Worm (Caenorhabditis elegans) whole organism, early embryonic: Measurements from ENCODE around the gene C47G2.3.

ENCODE experiments used
- B0310.2 ChIP-seq: sonication (generic microtip); optimal IDR thresholded peaks from 2 replicates; lab custom pipeline; 2016; ENCODE audit warnings: mild to moderate bottlenecking, missing genetic modification characterization, missing compliant biosample characterization
- F13C5.2 ChIP-seq: sonication (generic microtip); optimal IDR thresholded peaks from 2 replicates; lab custom pipeline; 2017; ENCODE audit warnings: mild to moderate bottlenecking, missing genetic modification characterization, inconsistent platforms, missing compliant biosample characterization
- aly-1 ChIP-seq: sonication (generic microtip); optimal IDR thresholded peaks from 2 replicates; lab custom pipeline; 2016; ENCODE audit warnings: missing genetic modification characterization, missing compliant biosample characterization
- ama-1 ChIP-seq: fragments of 150-350 bp; optimal IDR thresholded peaks from 2 replicates; lab custom pipeline; 2014
- ceh-13 ChIP-seq: fragments of 200-800 bp; sonication (Bioruptor generic); optimal IDR thresholded peaks from 2 replicates; lab custom pipeline; 2018; ENCODE audit warnings: mild to moderate bottlenecking, missing genetic modification characterization, missing compliant biosample characterization
- ceh-36 ChIP-seq: sonication (generic microtip); optimal IDR thresholded peaks from 2 replicates; lab custom pipeline; 2016; ENCODE audit warnings: missing genetic modification characterization, inconsistent platforms, missing compliant biosample characterization
- ets-7 ChIP-seq: sonication (generic microtip); optimal IDR thresholded peaks from 2 replicates; lab custom pipeline; 2016; ENCODE audit warnings: missing genotype, missing genetic modification characterization, missing compliant biosample characterization
- flt-1 ChIP-seq: fragments of 200-800 bp; sonication (Bioruptor generic); IDR thresholded peaks from 2 replicates; pipeline ENCODE4 v1.3.6; 2022; ENCODE audit warnings: missing genetic modification characterization, missing compliant biosample characterization
- hmbx-1 ChIP-seq: sonication (generic microtip); optimal IDR thresholded peaks from 2 replicates; lab custom pipeline; 2016; ENCODE audit warnings: mild to moderate bottlenecking, missing genetic modification characterization, missing compliant biosample characterization
- hmg-4 ChIP-seq: fragments of 200-800 bp; sonication (Bioruptor generic); optimal IDR thresholded peaks from 2 replicates; lab custom pipeline; 2018; ENCODE audit warnings: mild to moderate bottlenecking, missing genetic modification characterization, missing compliant biosample characterization
- hnd-1 ChIP-seq: sonication (generic microtip); optimal IDR thresholded peaks from 2 replicates; lab custom pipeline; 2016; ENCODE audit warnings: missing genetic modification characterization, missing compliant biosample characterization
- pes-1 ChIP-seq: fragments of 200-800 bp; sonication (Bioruptor generic); IDR thresholded peaks from 2 replicates; pipeline ENCODE4 v1.3.6; 2022; ENCODE audit warnings: missing genetic modification reagents, missing genetic modification characterization, missing compliant biosample characterization
- scrt-1 ChIP-seq: fragments of 200-800 bp; sonication (Bioruptor generic); IDR thresholded peaks from 2 replicates; pipeline ENCODE4 v1.3.6; 2022; ENCODE audit warnings: missing genetic modification characterization, missing compliant biosample characterization
- sea-1 ChIP-seq: fragments of 200-800 bp; sonication (Bioruptor generic); conservative IDR thresholded peaks from 2 replicates; pipeline ENCODE4 v1.3.6; 2022; ENCODE audit warnings: missing genetic modification characterization, missing compliant biosample characterization
- tbx-11 ChIP-seq: fragments of 200-800 bp; sonication (Bioruptor generic); IDR thresholded peaks from 2 replicates; pipeline ENCODE4 v1.3.6; 2022; ENCODE audit warnings: missing genetic modification characterization, missing compliant biosample characterization
- tbx-37 ChIP-seq: fragments of 200-800 bp; sonication (Bioruptor generic); conservative IDR thresholded peaks from 2 replicates; pipeline ENCODE4 v1.3.6; 2022; ENCODE audit warnings: missing genetic modification reagents, missing genetic modification characterization, missing compliant biosample characterization
- tra-4 ChIP-seq: sonication (generic microtip); optimal IDR thresholded peaks from 2 replicates; lab custom pipeline; 2017; ENCODE audit warnings: missing genetic modification characterization, missing compliant biosample characterization

C47G2.3 gene

ce11 chrII:11290109-11290784, at the start of gene C47G2.3:
Gene C47G2.3, minus strand, starts transcription at chrII:11290159.
- TF ChIP-seq hmbx-1 (tag; lab: Kevin White, UChicago) (no peak), tbx-37 (GFP tag; lab: Robert Waterston, UW) (peak; percentile 56; the same call in 1 of the 2 replicates)

ce11 chrII:11339507-11339906, 49.5 kb upstream of the C47G2.3 start, which contains the start of gene rmd-3:
Gene rmd-3, minus strand, starts transcription at chrII:11339607.
- TF ChIP-seq hmg-4 (GFP tag; lab: Kevin White, UChicago) (no peak), tbx-37 (GFP tag; lab: Robert Waterston, UW) (no peak), B0310.2 (no peak), flt-1 (GFP tag; lab: Robert Waterston, UW) (no peak), tbx-11 (GFP tag; lab: Robert Waterston, UW) (no peak), scrt-1 (no peak), hnd-1 (tag; lab: Kevin White, UChicago) (no peak), F13C5.2 (tag; lab: Kevin White, UChicago) (no peak), ceh-13 (no peak), aly-1 (tag; lab: Kevin White, UChicago) (no peak), ceh-36 (tag; lab: Kevin White, UChicago) (no peak), sea-1 (no peak), tra-4 (tag; lab: Kevin White, UChicago) (no peak), pes-1 (GFP tag; lab: Robert Waterston, UW) (no peak)

ce11 chrII:11337497-11338040, 47.6 kb upstream of the C47G2.3 start, which contains the start of gene sqt-1:
Gene sqt-1, minus strand, starts transcription at chrII:11337837.
- no peak for TF ChIP-seq ceh-13
- no peak for TF ChIP-seq ama-1 (lab: Kevin White, UChicago)
- TF ChIP-seq ceh-36 (tag; lab: Kevin White, UChicago) = no peak
- no peak for TF ChIP-seq aly-1 (tag; lab: Kevin White, UChicago)
- no peak for TF ChIP-seq hnd-1 (tag; lab: Kevin White, UChicago)
- no peak for TF ChIP-seq tra-4 (tag; lab: Kevin White, UChicago)
- TF ChIP-seq tbx-37 (GFP tag; lab: Robert Waterston, UW) = no peak
- TF ChIP-seq pes-1 (GFP tag; lab: Robert Waterston, UW) = no peak
- TF ChIP-seq ets-7 (tag; lab: Kevin White, UChicago) = no peak
- TF ChIP-seq F13C5.2 (tag; lab: Kevin White, UChicago) = no peak
- TF ChIP-seq scrt-1 = no peak
- TF ChIP-seq flt-1 (GFP tag; lab: Robert Waterston, UW) = no peak

ce11 chrII:11336640-11337241, 46.8 kb upstream of the C47G2.3 start:
- no peak for TF ChIP-seq sea-1
- TF ChIP-seq flt-1 (GFP tag; lab: Robert Waterston, UW) = no peak
- TF ChIP-seq tbx-37 (GFP tag; lab: Robert Waterston, UW) = no peak
- TF ChIP-seq aly-1 (tag; lab: Kevin White, UChicago) = no peak
- no peak for TF ChIP-seq hmg-4 (GFP tag; lab: Kevin White, UChicago)
- TF ChIP-seq F13C5.2 (tag; lab: Kevin White, UChicago) = no peak
- no peak for TF ChIP-seq pes-1 (GFP tag; lab: Robert Waterston, UW)
- TF ChIP-seq hnd-1 (tag; lab: Kevin White, UChicago) = no peak
- TF ChIP-seq tbx-11 (GFP tag; lab: Robert Waterston, UW) = no peak
- no peak for TF ChIP-seq B0310.2
- no peak for TF ChIP-seq scrt-1
- TF ChIP-seq ceh-36 (tag; lab: Kevin White, UChicago) = no peak
- TF ChIP-seq hmbx-1 (tag; lab: Kevin White, UChicago) = no peak

- no peak for TF ChIP-seq hmg-4 (GFP tag; lab: Kevin White, UChicago)
- no peak for TF ChIP-seq ets-7 (tag; lab: Kevin White, UChicago)
- TF ChIP-seq aly-1 (tag; lab: Kevin White, UChicago) = no peak
- TF ChIP-seq ama-1 (lab: Kevin White, UChicago) = no peak
- TF ChIP-seq B0310.2 = no peak
- no peak for TF ChIP-seq hnd-1 (tag; lab: Kevin White, UChicago)
- no peak for TF ChIP-seq pes-1 (GFP tag; lab: Robert Waterston, UW)
- TF ChIP-seq scrt-1 = no peak
- no peak for TF ChIP-seq ceh-36 (tag; lab: Kevin White, UChicago)
- no peak for TF ChIP-seq F13C5.2 (tag; lab: Kevin White, UChicago)
- TF ChIP-seq sea-1 = no peak
Measured at ce11 chrII:11336163-11336562, 46.2 kb upstream of the C47G2.3 start.

ce11 chrII:11335670-11336069, 45.7 kb upstream of the C47G2.3 start:
- no peak for TF ChIP-seq B0310.2

- TF ChIP-seq tbx-37 (GFP tag; lab: Robert Waterston, UW) (no peak), pes-1 (GFP tag; lab: Robert Waterston, UW) (no peak), flt-1 (GFP tag; lab: Robert Waterston, UW) (no peak), tra-4 (tag; lab: Kevin White, UChicago) (no peak), tbx-11 (GFP tag; lab: Robert Waterston, UW) (no peak)
Measured at ce11 chrII:11333846-11334638, 44.1 kb upstream of the C47G2.3 start.
